Fruit fly (Drosophila melanogaster) whole organism, embryonic: ENCODE measurements around the gene 14-3-3epsilon.

Source experiments
- Antp ChIP-seq: fragments of 200-800 bp; sonication (Bioruptor generic); optimal IDR thresholded peaks from 3 replicates; lab custom pipeline; 2016; ENCODE audit warnings: missing biosample characterization, missing genetic modification characterization
- B-H1 ChIP-seq: fragments of 200-800 bp; sonication (Bioruptor generic); IDR thresholded peaks from 3 replicates; pipeline ENCODE4 v1.3.6; 2022; ENCODE audit warnings: missing biosample characterization, missing genetic modification characterization
- CG10209 ChIP-seq: fragments of 200-800 bp; sonication (Bioruptor generic); optimal IDR thresholded peaks from 3 replicates; lab custom pipeline; 2017; ENCODE audit warnings: missing biosample characterization, mild to moderate bottlenecking, missing genetic modification characterization, missing genetic modification reagents
- CG10274 ChIP-seq: fragments of 200-800 bp; sonication (Bioruptor generic); optimal IDR thresholded peaks from 3 replicates; lab custom pipeline; 2017; ENCODE audit warnings: missing biosample characterization, mild to moderate bottlenecking, missing genetic modification characterization
- CG10462 ChIP-seq: fragments of 200-800 bp; sonication (Bioruptor generic); optimal IDR thresholded peaks from 2 replicates; lab custom pipeline; 2016; ENCODE audit warnings: missing biosample characterization, missing genetic modification characterization
- CG10565 ChIP-seq: fragments of 200-800 bp; sonication (Bioruptor generic); optimal IDR thresholded peaks from 3 replicates; lab custom pipeline; 2016; ENCODE audit warnings: missing biosample characterization, mild to moderate bottlenecking, missing genetic modification characterization
- CG12659 ChIP-seq: fragments of 200-800 bp; sonication (Bioruptor generic); optimal IDR thresholded peaks from 3 replicates; lab custom pipeline; 2017; ENCODE audit warnings: mild to moderate bottlenecking, missing biosample characterization, missing genetic modification reagents, missing genetic modification characterization
- CG12744 ChIP-seq: fragments of 200-800 bp; sonication (Bioruptor generic); optimal IDR thresholded peaks from 2 replicates; lab custom pipeline; 2016; ENCODE audit warnings: missing biosample characterization, missing genetic modification characterization
- CG14014 ChIP-seq: fragments of 200-800 bp; sonication (Bioruptor generic); IDR thresholded peaks from 2 replicates; pipeline ENCODE4 v1.3.6; 2022; ENCODE audit warnings: missing biosample characterization, missing genetic modification characterization
- CG14965 ChIP-seq: fragments of 200-800 bp; sonication (Bioruptor generic); optimal IDR thresholded peaks from 2 replicates; lab custom pipeline; 2016; ENCODE audit warnings: missing biosample characterization, missing genetic modification characterization, borderline replicate concordance
- CG16813 ChIP-seq: fragments of 200-800 bp; sonication (Bioruptor generic); IDR thresholded peaks from 3 replicates; pipeline ENCODE4 v1.3.6; 2022; ENCODE audit warnings: missing biosample characterization, missing genetic modification characterization; ENCODE audit not compliant: partially characterized antibody
- CG16815 ChIP-seq: fragments of 200-800 bp; sonication (Bioruptor generic); optimal IDR thresholded peaks from 3 replicates; lab custom pipeline; 2017; ENCODE audit warnings: missing biosample characterization, mild to moderate bottlenecking, missing genetic modification characterization
- CG17385 ChIP-seq: fragments of 200-800 bp; sonication (Bioruptor generic); optimal IDR thresholded peaks from 3 replicates; lab custom pipeline; 2018; ENCODE audit warnings: missing biosample characterization, mild to moderate bottlenecking, missing genetic modification characterization
- CG17802 ChIP-seq: fragments of 200-800 bp; sonication (Bioruptor generic); optimal IDR thresholded peaks from 2 replicates; lab custom pipeline; 2018; ENCODE audit warnings: missing biosample characterization, mild to moderate bottlenecking, missing genetic modification characterization, moderate library complexity
- CG18476 ChIP-seq: fragments of 200-800 bp; sonication (Bioruptor generic); optimal IDR thresholded peaks from 2 replicates; lab custom pipeline; 2016; ENCODE audit warnings: missing biosample characterization, mild to moderate bottlenecking, missing genetic modification characterization
- CG18599 ChIP-seq: fragments of 200-800 bp; sonication (Bioruptor generic); optimal IDR thresholded peaks from 3 replicates; lab custom pipeline; 2017; ENCODE audit warnings: missing biosample characterization, missing genetic modification characterization, mild to moderate bottlenecking, moderate library complexity, missing genetic modification reagents
- CG30403 ChIP-seq: fragments of 200-800 bp; sonication (Bioruptor generic); optimal IDR thresholded peaks from 3 replicates; lab custom pipeline; 2016; ENCODE audit warnings: missing biosample characterization, missing genetic modification characterization
- CG4328 ChIP-seq: fragments of 200-800 bp; sonication (Bioruptor generic); optimal IDR thresholded peaks from 3 replicates; lab custom pipeline; 2017; ENCODE audit warnings: missing biosample characterization, missing genetic modification reagents, missing genetic modification characterization
- CG4707 ChIP-seq: fragments of 200-800 bp; sonication (Bioruptor generic); optimal IDR thresholded peaks from 2 replicates; lab custom pipeline; 2018; ENCODE audit warnings: missing biosample characterization, mild to moderate bottlenecking, missing genetic modification characterization, moderate library complexity
- CG7357 ChIP-seq: fragments of 200-800 bp; sonication (Bioruptor generic); IDR thresholded peaks from 3 replicates; pipeline ENCODE4 v1.3.6; 2022; ENCODE audit warnings: missing biosample characterization, missing genetic modification characterization
- CG8089 ChIP-seq: fragments of 200-800 bp; sonication (Bioruptor generic); optimal IDR thresholded peaks from 3 replicates; lab custom pipeline; 2016; ENCODE audit warnings: missing biosample characterization, missing genetic modification characterization
- CG8290 ChIP-seq, 3 experiments: fragments of 200-800 bp; sonication (Bioruptor generic); optimal IDR thresholded peaks; 2 replicates each; lab custom pipeline; 2016 to 2019; ENCODE audit warnings: missing biosample characterization in 3 of 3, missing genetic modification characterization in 3 of 3, mild to moderate bottlenecking in 2 of 3, moderate library complexity in 1 of 3
- E2f2 ChIP-seq: fragments of 200-800 bp; sonication (Bioruptor generic); IDR thresholded peaks from 2 replicates; pipeline ENCODE4 v1.3.6; 2022; ENCODE audit warnings: missing biosample characterization, missing genetic modification characterization
- Eip74EF ChIP-seq, 2 experiments: fragments of 200-800 bp in 1 of 2; fragments of >200 bp in 1 of 2; sonication (Bioruptor generic) in 1 of 2; optimal IDR thresholded peaks; 2 replicates each; lab custom pipeline; 2017 to 2019; ENCODE audit warnings: missing biosample characterization in 2 of 2, missing genetic modification characterization in 2 of 2, mild to moderate bottlenecking in 1 of 2, moderate library complexity in 1 of 2
- Hr51 ChIP-seq, 2 experiments: fragments of 200-800 bp; sonication (Bioruptor generic); optimal IDR thresholded peaks; 2 replicates in 1 of 2; 3 replicates in 1 of 2; lab custom pipeline; 2016 to 2018; ENCODE audit warnings: missing biosample characterization in 2 of 2, missing genetic modification characterization in 2 of 2, mild to moderate bottlenecking in 1 of 2, moderate library complexity in 1 of 2
- Lpt ChIP-seq: fragments of >200 bp; optimal IDR thresholded peaks from 2 replicates; lab custom pipeline; 2018; ENCODE audit warnings: missing biosample characterization, missing genetic modification characterization
- NC2α ChIP-seq: fragments of 200-800 bp; sonication (Bioruptor generic); optimal IDR thresholded peaks from 2 replicates; lab custom pipeline; 2016; ENCODE audit warnings: missing biosample characterization, missing genetic modification characterization
- NK7.1 ChIP-seq: fragments of 200-800 bp; sonication (Bioruptor generic); optimal IDR thresholded peaks from 3 replicates; lab custom pipeline; 2016; ENCODE audit warnings: missing biosample characterization, missing genetic modification characterization
- Neu2 ChIP-seq: fragments of 200-800 bp; sonication (Bioruptor generic); optimal IDR thresholded peaks from 3 replicates; lab custom pipeline; 2016; ENCODE audit warnings: missing biosample characterization, missing genetic modification characterization, borderline replicate concordance
- Six4 ChIP-seq: fragments of 200-800 bp; sonication (Bioruptor generic); optimal IDR thresholded peaks from 2 replicates; lab custom pipeline; 2016; ENCODE audit warnings: missing biosample characterization, missing genetic modification characterization
- Vsx1 ChIP-seq: fragments of 200-800 bp; sonication (Bioruptor generic); optimal IDR thresholded peaks from 2 replicates; lab custom pipeline; 2017; ENCODE audit warnings: missing biosample characterization, mild to moderate bottlenecking, missing genetic modification characterization, missing genetic modification reagents
- ase ChIP-seq: fragments of 200-800 bp; sonication (Bioruptor generic); IDR thresholded peaks from 3 replicates; pipeline ENCODE4 v1.3.6; 2022; ENCODE audit warnings: missing biosample characterization, missing genetic modification characterization
- bsh ChIP-seq, 2 experiments: fragments of 200-800 bp; sonication (Bioruptor generic); optimal IDR thresholded peaks; 2 replicates each; lab custom pipeline; 2017 to 2018; ENCODE audit warnings: mild to moderate bottlenecking in 2 of 2, missing biosample characterization in 2 of 2, missing genetic modification characterization in 2 of 2, moderate library complexity in 1 of 2
- chm ChIP-seq: fragments of 200-800 bp; sonication (Bioruptor generic); IDR thresholded peaks from 2 replicates; pipeline ENCODE4 v1.3.6; 2022; ENCODE audit warnings: missing biosample characterization, missing genetic modification characterization
- dpn ChIP-seq, 2 experiments: fragments of 200-800 bp; sonication (Bioruptor generic); optimal IDR thresholded peaks; 3 replicates each; lab custom pipeline; 2016; ENCODE audit warnings: missing biosample characterization in 2 of 2, missing genetic modification characterization in 2 of 2
- fd3F ChIP-seq: fragments of 200-800 bp; sonication (Bioruptor generic); optimal IDR thresholded peaks from 2 replicates; lab custom pipeline; 2018; ENCODE audit warnings: missing biosample characterization, mild to moderate bottlenecking, missing genetic modification characterization, moderate library complexity
- grau ChIP-seq: fragments of 200-800 bp; optimal IDR thresholded peaks from 3 replicates; lab custom pipeline; 2019; ENCODE audit warnings: missing biosample characterization, mild to moderate bottlenecking, missing genetic modification characterization, moderate library complexity
- ind ChIP-seq: fragments of 200-800 bp; sonication (Bioruptor generic); optimal IDR thresholded peaks from 3 replicates; lab custom pipeline; 2016; ENCODE audit warnings: missing biosample characterization, missing genetic modification characterization
- insv ChIP-seq, 2 experiments: fragments of 200-800 bp; sonication (Bioruptor generic); optimal IDR thresholded peaks; 3 replicates each; lab custom pipeline; 2016 to 2018; ENCODE audit warnings: missing biosample characterization in 2 of 2, missing genetic modification characterization in 2 of 2
- jigr1 ChIP-seq: fragments of 200-800 bp; sonication (Bioruptor generic); IDR thresholded peaks from 3 replicates; pipeline ENCODE4 v1.3.6; 2022; ENCODE audit warnings: missing biosample characterization, missing genetic modification characterization
- lilli ChIP-seq: fragments of 200-800 bp; sonication (Bioruptor generic); optimal IDR thresholded peaks from 3 replicates; lab custom pipeline; 2016; ENCODE audit warnings: missing biosample characterization, missing genetic modification characterization
- nmo ChIP-seq: fragments of 200-800 bp; sonication (Bioruptor generic); optimal IDR thresholded peaks from 2 replicates; lab custom pipeline; 2018; ENCODE audit warnings: missing biosample characterization, mild to moderate bottlenecking, missing genetic modification characterization, moderate library complexity
- psq ChIP-seq: fragments of 200-800 bp; sonication (Bioruptor generic); optimal IDR thresholded peaks from 2 replicates; lab custom pipeline; 2017; ENCODE audit warnings: missing biosample characterization, missing genetic modification characterization
- ranshi ChIP-seq: fragments of 200-800 bp; sonication (Bioruptor generic); IDR thresholded peaks from 2 replicates; pipeline ENCODE4 v1.3.6; 2022; ENCODE audit warnings: missing biosample characterization, missing genetic modification characterization
- salm ChIP-seq: fragments of 200-800 bp; sonication (Bioruptor generic); optimal IDR thresholded peaks from 2 replicates; lab custom pipeline; 2018; ENCODE audit warnings: missing biosample characterization, mild to moderate bottlenecking, missing genetic modification characterization
- seq ChIP-seq: fragments of 200-800 bp; sonication (Bioruptor generic); IDR thresholded peaks from 2 replicates; pipeline ENCODE4 v1.3.6; 2022; ENCODE audit warnings: missing biosample characterization, missing genetic modification characterization
- slp2 ChIP-seq: fragments of 200-800 bp; sonication (Bioruptor generic); optimal IDR thresholded peaks from 2 replicates; lab custom pipeline; 2016; ENCODE audit warnings: missing biosample characterization, missing genetic modification characterization
- trh ChIP-seq: fragments of 200-800 bp; sonication (Bioruptor generic); optimal IDR thresholded peaks from 2 replicates; lab custom pipeline; 2016; ENCODE audit warnings: missing biosample characterization, missing genetic modification characterization
- zfh2 ChIP-seq: fragments of 200-800 bp; sonication (Bioruptor generic); optimal IDR thresholded peaks from 2 replicates; lab custom pipeline; 2016; ENCODE audit warnings: missing biosample characterization, missing genetic modification characterization

Gene 14-3-3epsilon

dm6 chr3R:18274328-18275098 is 32.2 kb downstream of the 14-3-3epsilon start, which contains the start of the genes Vps39 and eIF1A (continued):
- TF ChIP-seq CG14965 (GFP tag; lab: Kevin White, UChicago) (no peak), dpn (GFP tag; optimal IDR thresholded peaks at IDR 0.05; lab: Kevin White, UChicago) (peak; percentile 33 to 43), jigr1 (GFP tag; lab: Robert Waterston, UW) (no peak), CG10565 (GFP tag; lab: Kevin White, UChicago) (no peak), CG12659 (GFP tag; lab: Kevin White, UChicago) (peak; percentile 73), CG16813 (GFP tag; lab: Robert Waterston, UW) (peak; percentile 91), Neu2 (no peak), Antp (GFP tag; lab: Kevin White, UChicago) (peak; percentile 4), ase (no peak), CG8290 (GFP tag; optimal IDR thresholded peaks at IDR 0.05; lab: Kevin White, UChicago) (peak; percentile 62), CG8290 (tag; optimal IDR thresholded peaks at IDR 0.05; lab: Kevin White, UChicago) (no peak), CG8089 (GFP tag; lab: Kevin White, UChicago) (no peak), CG10209 (GFP tag; lab: Kevin White, UChicago) (no peak), B-H1 (GFP tag; lab: Robert Waterston, UW) (no peak), salm (tag; lab: Kevin White, UChicago) (no peak), CG4328 (GFP tag; lab: Kevin White, UChicago) (no peak), CG10274 (GFP tag; lab: Kevin White, UChicago) (no peak), CG14014 (GFP tag; lab: Robert Waterston, UW) (no peak), CG18476 (GFP tag; lab: Kevin White, UChicago) (peak; percentile 13), CG12744 (GFP tag; lab: Kevin White, UChicago) (peak; percentile 28), trh (GFP tag; lab: Kevin White, UChicago) (no peak), zfh2 (peak; percentile 15), NK7.1 (GFP tag; lab: Kevin White, UChicago) (no peak), E2f2 (GFP tag; lab: Robert Waterston, UW) (no peak; the same call in 1 of the 2 replicates), seq (GFP tag; lab: Robert Waterston, UW) (no peak), Vsx1 (GFP tag; lab: Kevin White, UChicago) (no peak), lilli (GFP tag; lab: Kevin White, UChicago) (peak; percentile 70), CG30403 (GFP tag; lab: Kevin White, UChicago) (peak; percentile 67), ranshi (GFP tag; lab: Robert Waterston, UW) (no peak), fd3F (peak; percentile 27), Six4 (no peak), grau (tag; lab: Kevin White, UChicago) (no peak), Eip74EF (GFP tag; optimal IDR thresholded peaks at IDR 0.05; lab: Kevin White, UChicago) (no peak), CG17802 (tag; lab: Kevin White, UChicago) (no peak), ind (GFP tag; lab: Kevin White, UChicago) (peak; percentile 29), Hr51 (GFP tag; optimal IDR thresholded peaks at IDR 0.05; lab: Kevin White, UChicago) (peak in 1 of 2 experiments; percentile 33), insv (GFP tag; optimal IDR thresholded peaks at IDR 0.05; lab: Kevin White, UChicago) (no peak), CG16815 (GFP tag; lab: Kevin White, UChicago) (no peak), nmo (GFP tag; lab: Kevin White, UChicago) (peak; percentile 64), bsh (GFP tag; optimal IDR thresholded peaks at IDR 0.05; lab: Kevin White, UChicago) (peak in 1 of 2 experiments; percentile 6), Lpt (GFP tag; lab: Kevin White, UChicago) (no peak), chm (GFP tag; lab: Robert Waterston, UW) (no peak), NC2α (no peak), CG4707 (GFP tag; lab: Kevin White, UChicago) (no peak), slp2 (GFP tag; lab: Kevin White, UChicago) (no peak), psq (GFP tag; lab: Kevin White, UChicago) (no peak), CG18599 (GFP tag; lab: Kevin White, UChicago) (peak; percentile 70), CG17385 (GFP tag; lab: Kevin White, UChicago) (no peak), CG10462 (GFP tag; lab: Kevin White, UChicago) (no peak), CG7357 (GFP tag; lab: Robert Waterston, UW) (no peak)
